Worm (Caenorhabditis elegans) whole organism, midembryonic: ENCODE data around the gene ric-8.

Experiments used
- T22C8.4 ChIP-seq: fragments of 200-800 bp; sonication (Bioruptor generic); IDR thresholded peaks from 2 replicates; pipeline ENCODE4 v1.3.6; 2022; ENCODE audit warnings: missing genetic modification characterization, missing compliant biosample characterization
- flt-1 ChIP-seq: fragments of 200-800 bp; sonication (Bioruptor generic); IDR thresholded peaks from 2 replicates; pipeline ENCODE4 v1.3.6; 2022; ENCODE audit warnings: missing genetic modification characterization, missing compliant biosample characterization
- klf-2 ChIP-seq: fragments of 200-800 bp; sonication (Bioruptor generic); conservative IDR thresholded peaks from 2 replicates; pipeline ENCODE4 v1.3.6; 2022; ENCODE audit warnings: missing genetic modification reagents, missing genetic modification characterization, missing compliant biosample characterization
- med-1 ChIP-seq: sonication (generic microtip); optimal IDR thresholded peaks from 2 replicates; lab custom pipeline; 2017; ENCODE audit warnings: missing genetic modification characterization, mild to moderate bottlenecking, missing compliant biosample characterization, antibody characterized with exemption, missing genetic modification reagents; ENCODE audit not compliant: insufficient read depth
- tab-1 ChIP-seq: fragments of 200-800 bp; sonication (Bioruptor generic); IDR thresholded peaks from 2 replicates; pipeline ENCODE4 v1.3.6; 2022; ENCODE audit warnings: missing genetic modification characterization, missing compliant biosample characterization

DNA sequence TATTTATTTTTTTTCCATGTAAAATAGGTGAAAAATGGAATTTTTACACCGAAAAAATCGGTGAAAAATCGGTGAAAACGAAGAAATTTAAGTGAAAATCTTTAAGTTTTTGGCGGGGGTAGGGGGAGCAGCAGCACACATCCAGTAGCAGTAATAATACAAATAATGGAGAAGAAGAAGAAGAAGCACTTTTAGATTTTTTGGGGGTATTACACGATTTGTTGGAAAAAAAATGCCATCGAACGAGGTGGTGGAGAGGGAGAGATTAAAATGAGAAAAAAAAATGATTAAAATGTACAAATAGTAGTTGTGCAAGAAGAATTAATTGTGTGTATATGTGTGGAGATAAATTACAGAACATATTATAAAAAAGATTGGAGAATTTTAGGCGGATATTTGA is 35.4 kb downstream of the ric-8 start:
- TF ChIP-seq med-1 (GFP tag; lab: Kevin White, UChicago) (no peak), T22C8.4 (no peak), tab-1 (GFP tag; lab: Robert Waterston, UW) (no peak), flt-1 (GFP tag; lab: Robert Waterston, UW) (no peak), klf-2 (GFP tag; lab: Robert Waterston, UW) (no peak)
